Worm (Caenorhabditis elegans): ENCODE results near the gene twk-9.

Gene twk-9

ce11 chrIV:9717844-9718243 lies 24.9 kb downstream of the twk-9 start:
- TF ChIP-seq skn-1 (tag; optimal IDR thresholded peaks at IDR 0.05) (peak; percentile 15), nhr-67 (tag; optimal IDR thresholded peaks at IDR 0.05) (no peak)

ce11 chrIV:9718396-9718795 lies 25.4 kb downstream of the twk-9 start:
- TF ChIP-seq nhr-12 (tag; optimal IDR thresholded peaks at IDR 0.05), result no peak
- TF ChIP-seq sea-2 (GFP tag; optimal IDR thresholded peaks at IDR 0.05), result no peak
- TF ChIP-seq eor-1 (tag; optimal IDR thresholded peaks at IDR 0.05), result no peak
- TF ChIP-seq mml-1 (tag; optimal IDR thresholded peaks at IDR 0.05), result no peak
- TF ChIP-seq nhr-28 (tag; optimal IDR thresholded peaks at IDR 0.05), result no peak
- TF ChIP-seq pqm-1 (tag; optimal IDR thresholded peaks at IDR 0.05), result peak; percentile 80
- TF ChIP-seq jun-1 (tag; optimal IDR thresholded peaks at IDR 0.05), result peak; percentile 76
- no peak for TF ChIP-seq ztf-11 (tag; optimal IDR thresholded peaks at IDR 0.05)
- TF ChIP-seq tbx-2 (tag; optimal IDR thresholded peaks at IDR 0.05), result peak; percentile 37
- peak; percentile 77 for TF ChIP-seq elt-2 (tag; optimal IDR thresholded peaks at IDR 0.05)
- TF ChIP-seq pha-4 (tag; optimal IDR thresholded peaks at IDR 0.05), result peak; percentile 90
- TF ChIP-seq mdl-1 (tag; optimal IDR thresholded peaks at IDR 0.05), result no peak
- TF ChIP-seq hmg-11 (tag; optimal IDR thresholded peaks at IDR 0.05), result peak; percentile 68
- peak; percentile 82 for TF ChIP-seq nhr-23 (tag; optimal IDR thresholded peaks at IDR 0.05)
- TF ChIP-seq ZK546.5 (tag; optimal IDR thresholded peaks at IDR 0.05), result no peak
- TF ChIP-seq nhr-76 (tag; optimal IDR thresholded peaks at IDR 0.05), result no peak
- no peak for TF ChIP-seq elt-3 (tag; optimal IDR thresholded peaks at IDR 0.05)
- peak; percentile 23 for TF ChIP-seq elt-1 (tag; optimal IDR thresholded peaks at IDR 0.05)
- no peak for TF ChIP-seq ceh-9 (tag; optimal IDR thresholded peaks at IDR 0.05)
- TF ChIP-seq skn-1 (tag; optimal IDR thresholded peaks at IDR 0.05), result peak; percentile 99
- TF ChIP-seq snpc-4 (tag; optimal IDR thresholded peaks at IDR 0.05), result peak; percentile 32
- TF ChIP-seq lin-15B (tag; optimal IDR thresholded peaks at IDR 0.05), result peak; percentile 54
- TF ChIP-seq daf-12 (tag; optimal IDR thresholded peaks at IDR 0.05), result no peak
- TF ChIP-seq nhr-237 (tag; optimal IDR thresholded peaks at IDR 0.05), result no peak
- TF ChIP-seq egl-5 (tag; optimal IDR thresholded peaks at IDR 0.05), result peak; percentile 68
- peak; percentile 4 for TF ChIP-seq R02D3.7 (tag; optimal IDR thresholded peaks at IDR 0.05)
- TF ChIP-seq ztf-4 (tag; optimal IDR thresholded peaks at IDR 0.05), result no peak
- TF ChIP-seq egl-27 (tag; optimal IDR thresholded peaks at IDR 0.05), result no peak
- peak; percentile 52 for TF ChIP-seq ceh-28 (tag; optimal IDR thresholded peaks at IDR 0.05)
- TF ChIP-seq aly-2 (tag; optimal IDR thresholded peaks at IDR 0.05), result no peak
- TF ChIP-seq ama-1 (optimal IDR thresholded peaks at IDR 0.05), result peak; percentile 86
- TF ChIP-seq fos-1 (tag; optimal IDR thresholded peaks at IDR 0.05), result no peak
- TF ChIP-seq nhr-77 (tag; optimal IDR thresholded peaks at IDR 0.05), result no peak
- TF ChIP-seq nhr-43 (tag; optimal IDR thresholded peaks at IDR 0.05; ENCODE audit: poor library complexity, severe bottlenecking), result peak; percentile 57
- TF ChIP-seq nhr-67 (tag; optimal IDR thresholded peaks at IDR 0.05), result no peak
- no peak for TF ChIP-seq zag-1 (tag; optimal IDR thresholded peaks at IDR 0.05)
- no peak for TF ChIP-seq unc-39 (tag; optimal IDR thresholded peaks at IDR 0.05)
- TF ChIP-seq ceh-82 (tag; optimal IDR thresholded peaks at IDR 0.05), result no peak
- peak; percentile 77 for TF ChIP-seq nhr-25 (tag; optimal IDR thresholded peaks at IDR 0.05)
- TF ChIP-seq nfya-1 (tag; optimal IDR thresholded peaks at IDR 0.05; ENCODE audit: insufficient read depth), result peak; percentile 79
- TF ChIP-seq ceh-16 (tag; optimal IDR thresholded peaks at IDR 0.05), result no peak
- no peak for TF ChIP-seq fkh-2 (tag; optimal IDR thresholded peaks at IDR 0.05)
- TF ChIP-seq lsy-12 (tag; optimal IDR thresholded peaks at IDR 0.05), result no peak
- TF ChIP-seq nhr-11 (tag; optimal IDR thresholded peaks at IDR 0.05), result peak; percentile 5
- TF ChIP-seq fkh-10 (GFP tag; optimal IDR thresholded peaks at IDR 0.05), result no peak
- no peak for TF ChIP-seq unc-62 (GFP tag; optimal IDR thresholded peaks at IDR 0.05)
- TF ChIP-seq lin-39 (tag; optimal IDR thresholded peaks at IDR 0.05), result peak; percentile 53
